Fruit fly (Drosophila melanogaster): ENCODE data around the gene jigr1.

DNA sequence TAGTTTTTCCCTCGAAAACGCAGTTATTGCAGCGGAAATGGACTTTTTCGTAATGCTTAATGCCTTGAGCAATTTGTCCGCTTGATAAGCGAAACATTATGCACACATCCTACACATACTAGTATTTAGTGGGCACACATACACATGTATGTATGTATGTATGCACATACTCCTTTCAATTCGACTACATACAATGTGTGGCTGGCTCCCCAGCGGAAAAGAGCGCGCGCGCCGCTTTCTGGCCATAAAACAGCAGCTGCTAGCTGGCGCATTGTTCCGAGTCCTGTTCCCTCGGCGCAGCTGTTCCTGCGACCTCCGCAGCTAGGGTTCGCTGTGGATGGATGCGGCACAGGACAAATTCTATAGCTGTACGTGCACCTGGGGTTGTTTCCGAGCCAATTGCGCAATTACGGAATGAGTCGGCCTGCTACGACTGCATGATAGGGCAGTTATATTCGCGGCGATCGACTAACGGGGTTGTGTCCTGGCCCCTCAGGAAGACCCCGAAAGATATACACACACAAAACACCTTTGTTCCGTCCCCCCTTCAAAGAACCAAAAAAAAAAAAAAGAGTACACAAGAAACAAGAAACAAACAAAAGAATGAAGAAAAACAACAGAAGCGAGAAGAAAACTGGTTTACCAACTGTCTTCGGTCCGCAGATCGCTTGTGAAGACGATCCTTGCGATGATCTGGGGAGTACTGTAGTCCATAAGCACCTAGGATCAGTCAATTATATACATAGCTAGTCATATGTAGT is 41.2 kb upstream of the jigr1 start:
- TF ChIP-seq CG11902 (GFP tag; optimal IDR thresholded peaks at IDR 0.05) (no peak), vri (GFP tag; optimal IDR thresholded peaks at IDR 0.05) (no peak), OdsH (GFP tag; optimal IDR thresholded peaks at IDR 0.05) (no peak), CG7368 (GFP tag; optimal IDR thresholded peaks at IDR 0.05) (no peak), Eip93F (GFP tag; optimal IDR thresholded peaks at IDR 0.05) (no peak), CG8632 (GFP tag; optimal IDR thresholded peaks at IDR 0.05) (no peak)
